Worm (Caenorhabditis elegans) whole organism, young adult: Measurements from ENCODE around the gene nhr-19.

Source experiments
- F22D6.2 ChIP-seq: sonication (generic microtip); optimal IDR thresholded peaks from 2 replicates; lab custom pipeline; 2016; ENCODE audit warnings: mild to moderate bottlenecking, missing genetic modification characterization, missing compliant biosample characterization
- F23B12.7 ChIP-seq: sonication (generic microtip); optimal IDR thresholded peaks from 2 replicates; lab custom pipeline; 2017; ENCODE audit warnings: missing genetic modification characterization, mild to moderate bottlenecking, missing compliant biosample characterization, antibody characterized with exemption, moderate library complexity; ENCODE audit not compliant: insufficient read depth
- F37B4.10 ChIP-seq: fragments of 200-800 bp; sonication (Bioruptor generic); IDR thresholded peaks from 2 replicates; pipeline ENCODE4 v1.3.6; 2022; ENCODE audit warnings: missing genetic modification characterization, missing compliant biosample characterization
- F57C9.4 ChIP-seq: sonication (generic microtip); optimal IDR thresholded peaks from 2 replicates; lab custom pipeline; 2017; ENCODE audit warnings: mild to moderate bottlenecking, missing genetic modification characterization, missing compliant biosample characterization
- K11D2.4 ChIP-seq: fragments of 200-800 bp; sonication (Bioruptor generic); IDR thresholded peaks from 2 replicates; pipeline ENCODE4 v1.3.6; 2022; ENCODE audit warnings: missing genetic modification reagents, missing genetic modification characterization, missing compliant biosample characterization
- K12H6.12 ChIP-seq: fragments of 200-800 bp; sonication (Bioruptor generic); optimal IDR thresholded peaks from 2 replicates; lab custom pipeline; 2018; ENCODE audit warnings: mild to moderate bottlenecking, missing genetic modification characterization, missing compliant biosample characterization
- T07F8.4 ChIP-seq: sonication (generic microtip); optimal IDR thresholded peaks from 2 replicates; lab custom pipeline; 2016; ENCODE audit warnings: mild to moderate bottlenecking, missing genetic modification characterization, moderate library complexity, missing compliant biosample characterization
- ZK185.1 ChIP-seq: sonication (generic microtip); optimal IDR thresholded peaks from 2 replicates; lab custom pipeline; 2016; ENCODE audit warnings: mild to moderate bottlenecking, missing genetic modification characterization, missing compliant biosample characterization; ENCODE audit not compliant: poor library complexity, severe bottlenecking
- akir-1 ChIP-seq: fragments of 200-800 bp; sonication (Bioruptor generic); optimal IDR thresholded peaks from 2 replicates; lab custom pipeline; 2018; ENCODE audit warnings: mild to moderate bottlenecking, missing genetic modification characterization, moderate library complexity, missing compliant biosample characterization
- athp-1 ChIP-seq: sonication (generic microtip); optimal IDR thresholded peaks from 2 replicates; lab custom pipeline; 2017; ENCODE audit warnings: mild to moderate bottlenecking, missing genetic modification characterization, missing compliant biosample characterization
- attf-6 ChIP-seq: fragments of 200-800 bp; sonication (Bioruptor generic); IDR thresholded peaks from 2 replicates; pipeline ENCODE4 v1.3.6; 2022; ENCODE audit warnings: missing genetic modification reagents, missing genetic modification characterization, missing compliant biosample characterization
- bed-1 ChIP-seq: fragments of 200-800 bp; sonication (Bioruptor generic); IDR thresholded peaks from 2 replicates; pipeline ENCODE4 v1.3.6; 2022; ENCODE audit warnings: missing genetic modification reagents, missing genetic modification characterization, missing compliant biosample characterization
- bed-2 ChIP-seq: fragments of 200-800 bp; sonication (Bioruptor generic); IDR thresholded peaks from 2 replicates; pipeline ENCODE4 v1.3.6; 2022; ENCODE audit warnings: missing genetic modification reagents, missing genetic modification characterization, missing compliant biosample characterization
- cebp-1 ChIP-seq, 2 experiments: fragments of 200-800 bp in 1 of 2; sonication (Bioruptor generic) in 1 of 2; sonication (generic microtip) in 1 of 2; IDR thresholded peaks in 1 of 2; optimal IDR thresholded peaks in 1 of 2; 2 replicates each; pipeline versions ENCODE4 v1.3.6 to Lab custom; 2017 to 2022; ENCODE audit warnings: missing compliant biosample characterization in 2 of 2, missing genetic modification characterization in 2 of 2, mild to moderate bottlenecking in 1 of 2, missing genetic modification reagents in 1 of 2, moderate library complexity in 1 of 2
- ceh-100 ChIP-seq: fragments of 200-800 bp; sonication (Bioruptor generic); IDR thresholded peaks from 2 replicates; pipeline ENCODE4 v1.3.6; 2022; ENCODE audit warnings: missing genetic modification reagents, missing genetic modification characterization, missing compliant biosample characterization
- ceh-79 ChIP-seq: sonication (generic microtip); optimal IDR thresholded peaks from 2 replicates; lab custom pipeline; 2017; ENCODE audit warnings: mild to moderate bottlenecking, missing genetic modification characterization, missing compliant biosample characterization
- chd-7 ChIP-seq: sonication (generic microtip); optimal IDR thresholded peaks from 2 replicates; lab custom pipeline; 2016; ENCODE audit warnings: mild to moderate bottlenecking, missing genetic modification characterization, moderate library complexity, missing compliant biosample characterization
- dpl-1 ChIP-seq: fragments of 150-350 bp; optimal IDR thresholded peaks from 2 replicates; lab custom pipeline; 2014; ENCODE audit warnings: missing biosample characterization, missing genetic modification reagents, missing genetic modification characterization
- egl-18 ChIP-seq: fragments of 200-800 bp; sonication (Bioruptor generic); IDR thresholded peaks from 2 replicates; pipeline ENCODE4 v1.3.6; 2022; ENCODE audit warnings: missing genetic modification reagents, missing genetic modification characterization, missing compliant biosample characterization
- ets-4 ChIP-seq: fragments of 200-800 bp; sonication (Bioruptor generic); optimal IDR thresholded peaks from 2 replicates; lab custom pipeline; 2018; ENCODE audit warnings: mild to moderate bottlenecking, missing genetic modification characterization, missing compliant biosample characterization
- fkh-3 ChIP-seq: sonication (generic microtip); optimal IDR thresholded peaks from 2 replicates; lab custom pipeline; 2016; ENCODE audit warnings: mild to moderate bottlenecking, missing genetic modification characterization, missing compliant biosample characterization
- him-1 ChIP-seq: sonication (generic microtip); optimal IDR thresholded peaks from 2 replicates; lab custom pipeline; 2016; ENCODE audit warnings: missing genotype, missing genetic modification reagents, missing genetic modification characterization, missing compliant biosample characterization
- hlh-12 ChIP-seq: sonication (generic microtip); optimal IDR thresholded peaks from 2 replicates; lab custom pipeline; 2016; ENCODE audit warnings: missing genetic modification characterization, missing compliant biosample characterization
- let-607 ChIP-seq, 2 experiments: fragments of 200-800 bp in 1 of 2; sonication (Bioruptor generic) in 1 of 2; sonication (generic microtip) in 1 of 2; optimal IDR thresholded peaks; 2 replicates each; lab custom pipeline; 2016 to 2018; ENCODE audit warnings: mild to moderate bottlenecking in 2 of 2, missing compliant biosample characterization in 2 of 2, missing genetic modification characterization in 2 of 2, moderate library complexity in 2 of 2, missing genotype in 1 of 2
- lin-35 ChIP-seq, 3 experiments: fragments of 150-350 bp in 2 of 3; sonication (generic microtip) in 1 of 3; optimal IDR thresholded peaks; 2 replicates each; lab custom pipeline; 2014 to 2018; ENCODE audit warnings: missing biosample characterization in 3 of 3, missing genetic modification characterization in 3 of 3, missing genetic modification reagents in 3 of 3
- lin-40 ChIP-seq: sonication (generic microtip); optimal IDR thresholded peaks from 2 replicates; lab custom pipeline; 2016; ENCODE audit warnings: missing genetic modification characterization, mild to moderate bottlenecking, missing compliant biosample characterization, missing genotype, missing genetic modification reagents
- lir-1 ChIP-seq: fragments of 200-800 bp; sonication (Bioruptor generic); conservative IDR thresholded peaks from 2 replicates; pipeline ENCODE4 v1.3.6; 2022; ENCODE audit warnings: missing genetic modification reagents, missing genetic modification characterization, missing compliant biosample characterization
- madf-10 ChIP-seq: sonication (generic microtip); optimal IDR thresholded peaks from 2 replicates; lab custom pipeline; 2016; ENCODE audit warnings: mild to moderate bottlenecking, missing genetic modification characterization, missing compliant biosample characterization
- madf-8 ChIP-seq: fragments of 200-800 bp; sonication (Bioruptor generic); conservative IDR thresholded peaks from 2 replicates; pipeline ENCODE4 v1.3.6; 2022; ENCODE audit warnings: missing genetic modification reagents, missing genetic modification characterization, missing compliant biosample characterization
- nhr-120 ChIP-seq: fragments of 200-800 bp; sonication (Bioruptor generic); IDR thresholded peaks from 2 replicates; pipeline ENCODE4 v1.3.6; 2022; ENCODE audit warnings: missing genetic modification characterization, missing compliant biosample characterization
- nhr-179 ChIP-seq: sonication (generic microtip); optimal IDR thresholded peaks from 2 replicates; lab custom pipeline; 2016; ENCODE audit warnings: mild to moderate bottlenecking, missing genetic modification characterization, missing compliant biosample characterization
- snpc-3.4 ChIP-seq: sonication (generic microtip); optimal IDR thresholded peaks from 2 replicates; lab custom pipeline; 2017; ENCODE audit warnings: missing genetic modification characterization, mild to moderate bottlenecking, missing compliant biosample characterization, antibody characterized with exemption, moderate library complexity, missing genotype, missing genetic modification reagents
- xnd-1 ChIP-seq: sonication (generic microtip); optimal IDR thresholded peaks from 2 replicates; lab custom pipeline; 2016; ENCODE audit warnings: missing genotype, missing genetic modification reagents, missing genetic modification characterization, missing compliant biosample characterization
- ztf-25 ChIP-seq: fragments of 200-800 bp; sonication (Bioruptor generic); IDR thresholded peaks from 2 replicates; pipeline ENCODE4 v1.3.6; 2022; ENCODE audit warnings: missing genetic modification reagents, missing genetic modification characterization, missing compliant biosample characterization
- ztf-26 ChIP-seq: sonication (generic microtip); optimal IDR thresholded peaks from 2 replicates; lab custom pipeline; 2017; ENCODE audit warnings: missing genetic modification characterization, missing compliant biosample characterization
- ztf-28 ChIP-seq: fragments of 200-800 bp; sonication (Bioruptor generic); IDR thresholded peaks from 2 replicates; pipeline ENCODE4 v1.3.6; 2022; ENCODE audit warnings: missing genetic modification reagents, missing genetic modification characterization, missing compliant biosample characterization
- ztf-3 ChIP-seq: fragments of 200-800 bp; sonication (Bioruptor generic); optimal IDR thresholded peaks from 2 replicates; lab custom pipeline; 2018; ENCODE audit warnings: mild to moderate bottlenecking, missing genetic modification characterization, missing compliant biosample characterization
- ztf-6 ChIP-seq: fragments of 200-800 bp; sonication (Bioruptor generic); IDR thresholded peaks from 2 replicates; pipeline ENCODE4 v1.3.6; 2022; ENCODE audit warnings: missing genetic modification reagents, missing genetic modification characterization, missing compliant biosample characterization

nhr-19 gene

ce11 chrII:9591071-9591470, 14.3 kb downstream of the nhr-19 start, which contains the start of the genes E02H1.1 and tag-124 (continued):
- TF ChIP-seq egl-18 (GFP tag; lab: Robert Waterston, UW) (no peak), let-607 (tag; optimal IDR thresholded peaks at IDR 0.05; lab: Kevin White, UChicago) (peak in 1 of 2 experiments; percentile 62), athp-1 (peak; percentile 44), attf-6 (0 out of 2 replicates have a peak, but pooled peaks have one; percentile 31), madf-8 (peak; percentile 29; the same call in 1 of the 2 replicates), lin-35 (GFP tag; optimal IDR thresholded peaks at IDR 0.05; lab: Kevin White, UChicago) (peak in 1 of 3 experiments; percentile 48), chd-7 (peak; percentile 29), hlh-12 (no peak), xnd-1 (peak; percentile 2), ceh-100 (GFP tag; lab: Robert Waterston, UW) (peak; percentile 57), snpc-3.4 (tag; lab: Kevin White, UChicago) (peak; percentile 60), ztf-3 (no peak), F23B12.7 (no peak), F22D6.2 (tag; lab: Kevin White, UChicago) (no peak), nhr-120 (no peak), him-1 (tag; lab: Kevin White, UChicago) (peak; percentile 40), akir-1 (peak; percentile 33), bed-1 (no peak), K12H6.12 (peak; percentile 48), lir-1 (GFP tag; lab: Robert Waterston, UW) (peak; percentile 50; the same call in 1 of the 2 replicates), ztf-6 (GFP tag; lab: Robert Waterston, UW) (0 out of 2 replicates have a peak, but pooled peaks have one; percentile 34), F37B4.10 (GFP tag; lab: Robert Waterston, UW) (no peak), ztf-28 (GFP tag; lab: Robert Waterston, UW) (peak; percentile 64; the same call in 1 of the 2 replicates), K11D2.4 (peak; percentile 76; the same call in 1 of the 2 replicates), bed-2 (0 out of 2 replicates have a peak, but pooled peaks have one; percentile 34), lin-40 (tag; lab: Kevin White, UChicago) (peak; percentile 70), madf-10 (tag; lab: Kevin White, UChicago) (peak; percentile 32)

- TF ChIP-seq T07F8.4 (tag; lab: Kevin White, UChicago) (no peak), nhr-120 (no peak), fkh-3 (tag; lab: Kevin White, UChicago) (no peak), nhr-179 (tag; lab: Kevin White, UChicago) (no peak), ZK185.1 (tag; lab: Kevin White, UChicago) (no peak), hlh-12 (no peak), F57C9.4 (tag; lab: Kevin White, UChicago) (no peak), ceh-79 (tag; lab: Kevin White, UChicago) (no peak), ets-4 (no peak), ztf-25 (GFP tag; lab: Robert Waterston, UW) (no peak), ztf-26 (tag; lab: Kevin White, UChicago) (no peak), dpl-1 (GFP tag; lab: Kevin White, UChicago) (no peak), cebp-1 (GFP tag; IDR thresholded peaks at IDR 0.05; lab: Robert Waterston, UW) (no peak), cebp-1 (tag; optimal IDR thresholded peaks at IDR 0.05; lab: Kevin White, UChicago) (no peak)
Observed at ce11 chrII:9589667-9590066, 15.7 kb downstream of the nhr-19 start, which contains the start of gene eral-1. TSS of gene eral-1 (minus strand) at chrII:9589767.
